Fruit fly (Drosophila melanogaster) Kc167 (cell line): ENCODE measurements around the gene PGAP5.

Source experiments
- Myc ChIP-seq: fragments of >200 bp; optimal IDR thresholded peaks from 2 replicates; lab custom pipeline; 2017; ENCODE audit warnings: missing external identifiers
- Sin3A ChIP-seq: fragments of >200 bp; optimal IDR thresholded peaks from 2 replicates; lab custom pipeline; 2018; ENCODE audit warnings: missing external identifiers
- h ChIP-seq: fragments of >200 bp; optimal IDR thresholded peaks from 3 replicates; lab custom pipeline; 2018; ENCODE audit warnings: missing external identifiers
- insv ChIP-seq: fragments of >200 bp; optimal IDR thresholded peaks from 3 replicates; lab custom pipeline; 2018; ENCODE audit warnings: missing external identifiers
- psq ChIP-seq: fragments of >200 bp; optimal IDR thresholded peaks from 2 replicates; lab custom pipeline; 2017; ENCODE audit warnings: missing external identifiers

DNA sequence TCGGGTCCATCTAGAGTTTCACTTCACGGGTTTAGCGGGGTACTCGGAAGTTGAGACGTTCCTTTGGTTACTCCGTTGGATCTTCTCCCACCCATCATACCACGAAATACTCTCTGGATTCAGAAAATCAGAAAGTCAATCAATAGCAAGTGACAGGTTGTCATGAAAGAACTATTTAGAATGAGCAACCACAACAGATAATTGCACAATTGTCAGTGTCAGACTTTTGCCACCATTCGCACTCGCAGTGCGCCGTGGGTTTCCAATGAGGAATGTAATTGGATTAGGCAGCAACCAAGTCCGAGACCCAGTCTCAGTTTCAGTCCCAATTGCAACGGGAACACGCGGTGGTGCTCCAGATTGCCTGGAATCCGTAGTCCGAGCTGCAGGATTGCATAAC is 7.2 kb downstream of the PGAP5 start, which contains the start of gene CG8419:
- no peak for TF ChIP-seq Sin3A (lab: Kevin White, UChicago)
- no peak for TF ChIP-seq psq
- no peak for TF ChIP-seq Myc (lab: Kevin White, UChicago)
- TF ChIP-seq insv: no peak
- no peak for TF ChIP-seq h (lab: Kevin White, UChicago)
